Worm (Caenorhabditis elegans): ENCODE results near the gene clec-54.

DNA sequence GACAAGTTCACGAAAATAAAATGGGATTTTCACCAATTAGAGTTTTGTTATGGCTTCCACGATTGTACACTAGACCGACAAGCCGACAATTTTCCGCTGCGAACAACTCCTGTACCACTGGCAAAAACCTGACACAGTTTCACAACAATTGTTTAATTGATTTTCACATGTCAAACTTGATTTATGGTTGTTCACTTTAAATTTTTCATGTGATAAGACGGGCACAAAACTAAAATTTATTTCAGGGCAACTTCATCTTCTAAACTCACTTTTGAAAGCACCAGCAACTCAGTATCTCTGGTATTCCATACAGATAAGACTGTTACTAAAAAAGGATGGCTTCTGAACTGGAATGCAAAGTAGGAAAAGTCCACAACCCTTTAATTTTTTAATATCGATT, 4.7 kb downstream of the clec-54 start, which contains the start of gene R02D5.7:
- TF ChIP-seq ceh-90 (tag; optimal IDR thresholded peaks at IDR 0.05): no peak
- TF ChIP-seq zag-1 (tag; optimal IDR thresholded peaks at IDR 0.05): no peak
